Worm (Caenorhabditis elegans): Measurements from ENCODE around the gene F59E12.15.

ce11 chrII:5579236-5579635 lies 48.9 kb downstream of the F59E12.15 start:
- TF ChIP-seq die-1 (tag; optimal IDR thresholded peaks at IDR 0.05) (no peak), snpc-4 (GFP tag; optimal IDR thresholded peaks at IDR 0.05) (no peak), snpc-4 (tag; optimal IDR thresholded peaks at IDR 0.05) (no peak)
